Worm (Caenorhabditis elegans): ENCODE results near the gene T21B10.3.

DNA sequence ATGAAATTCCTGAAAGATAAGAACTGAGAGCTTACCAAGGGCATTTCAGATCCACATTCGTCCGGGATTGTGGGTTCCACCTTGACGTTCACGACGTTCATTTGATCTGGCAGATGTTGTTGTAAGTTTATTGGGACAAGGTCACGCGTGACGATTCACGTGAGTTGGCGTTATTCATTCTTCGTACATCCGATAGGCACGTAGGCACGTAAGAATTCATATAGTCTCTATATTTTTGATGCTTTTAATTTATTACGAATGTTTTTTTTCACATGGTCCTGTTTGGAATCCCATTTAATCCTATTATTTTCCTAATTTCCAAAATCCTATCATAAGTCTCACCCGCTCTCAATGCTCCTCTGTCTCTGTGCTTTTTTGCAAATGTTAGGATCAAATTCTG, 22.3 kb upstream of the T21B10.3 start, which contains the start of gene B0457.4:
- TF ChIP-seq ama-1 (optimal IDR thresholded peaks at IDR 0.05): no peak
- no peak for TF ChIP-seq tbx-2 (tag; optimal IDR thresholded peaks at IDR 0.05)
- no peak for TF ChIP-seq unc-86 (tag; optimal IDR thresholded peaks at IDR 0.05)
- TF ChIP-seq alr-1 (tag; optimal IDR thresholded peaks at IDR 0.05; ENCODE audit: borderline replicate concordance): no peak
- TF ChIP-seq jun-1 (tag; optimal IDR thresholded peaks at IDR 0.05): no peak
- TF ChIP-seq snpc-4 (tag; optimal IDR thresholded peaks at IDR 0.05): no peak
- TF ChIP-seq skn-1 (tag; optimal IDR thresholded peaks at IDR 0.05): no peak
- no peak for TF ChIP-seq ceh-82 (tag; optimal IDR thresholded peaks at IDR 0.05)
- TF ChIP-seq ces-1 (GFP tag; optimal IDR thresholded peaks at IDR 0.05): no peak
- no peak for TF ChIP-seq nhr-12 (tag; optimal IDR thresholded peaks at IDR 0.05)
- TF ChIP-seq efl-1 (optimal IDR thresholded peaks at IDR 0.05): no peak
- TF ChIP-seq efl-1 (GFP tag; optimal IDR thresholded peaks at IDR 0.05 in 1 of 2): no peak
- TF ChIP-seq nhr-11 (tag; optimal IDR thresholded peaks at IDR 0.05): no peak
